Worm (Caenorhabditis elegans) whole organism, L4 larva: ENCODE data around the gene T10B9.14.
A peak's percentile ranks its signal among the peaks of the same experiment; 100 is the strongest.

Experiments used
- F26F4.8 ChIP-seq: fragments of 200-800 bp; sonication (Bioruptor generic); conservative IDR thresholded peaks from 2 replicates; pipeline ENCODE4 v1.3.6; 2022; ENCODE audit warnings: missing genetic modification characterization, missing compliant biosample characterization
- F44E2.7 ChIP-seq: fragments of 200-800 bp; sonication (Bioruptor generic); IDR thresholded peaks from 2 replicates; pipeline ENCODE4 v2.1.2; 2022; ENCODE audit warnings: missing genetic modification characterization, missing compliant biosample characterization
- aly-2 ChIP-seq: sonication (generic microtip); optimal IDR thresholded peaks from 2 replicates; lab custom pipeline; 2018; ENCODE audit warnings: missing biosample characterization, missing genetic modification characterization
- ama-1 ChIP-seq: fragments of 150-350 bp; optimal IDR thresholded peaks from 2 replicates; lab custom pipeline; 2014; ENCODE audit warnings: inconsistent platforms, mixed read lengths
- ces-1 ChIP-seq: fragments of 150-350 bp; sonication (generic microtip); optimal IDR thresholded peaks from 4 replicates; lab custom pipeline; 2014; ENCODE audit warnings: missing biosample characterization, missing genetic modification reagents, missing genetic modification characterization
- daf-19 ChIP-seq: fragments of 200-800 bp; sonication (Bioruptor generic); conservative IDR thresholded peaks from 2 replicates; pipeline ENCODE4 v1.3.6; 2022; ENCODE audit warnings: missing genetic modification characterization, missing compliant biosample characterization
- hlh-11 ChIP-seq: fragments of 200-800 bp; sonication (Bioruptor generic); optimal IDR thresholded peaks from 2 replicates; lab custom pipeline; 2018; ENCODE audit warnings: mild to moderate bottlenecking, missing genetic modification characterization, missing compliant biosample characterization
- hlh-30 ChIP-seq: sonication (generic microtip); optimal IDR thresholded peaks from 2 replicates; lab custom pipeline; 2017; ENCODE audit warnings: antibody characterized with exemption, mild to moderate bottlenecking, missing genetic modification characterization, missing compliant biosample characterization; ENCODE audit not compliant: insufficient read depth
- lin-13 ChIP-seq: fragments of 150-350 bp; optimal IDR thresholded peaks from 2 replicates; lab custom pipeline; 2014; ENCODE audit warnings: missing biosample characterization, missing genetic modification reagents, missing genetic modification characterization
- lin-39 ChIP-seq: fragments of 150-350 bp; optimal IDR thresholded peaks from 2 replicates; lab custom pipeline; 2014; ENCODE audit warnings: missing biosample characterization, missing genetic modification reagents, missing genetic modification characterization
- nhr-11 ChIP-seq: fragments of 150-350 bp; optimal IDR thresholded peaks from 2 replicates; lab custom pipeline; 2014; ENCODE audit warnings: missing biosample characterization, missing genetic modification characterization
- nhr-6 ChIP-seq: fragments of 150-350 bp; optimal IDR thresholded peaks from 2 replicates; lab custom pipeline; 2014; ENCODE audit warnings: missing biosample characterization, missing genetic modification characterization
- nhr-76 ChIP-seq: fragments of 150-350 bp; optimal IDR thresholded peaks from 2 replicates; lab custom pipeline; 2014; ENCODE audit warnings: missing biosample characterization, missing genetic modification characterization
- unc-62 ChIP-seq, 3 experiments: fragments of 150-350 bp in 1 of 3; sonication (generic microtip); optimal IDR thresholded peaks in 2 of 3; peaks in 1 of 3; 1 replicate in 1 of 3; 2 replicates in 2 of 3; lab custom pipeline; 2014 to 2017; ENCODE audit warnings: missing biosample characterization in 3 of 3, missing genetic modification characterization in 3 of 3, missing genetic modification reagents in 3 of 3, missing genotype in 1 of 3

DNA sequence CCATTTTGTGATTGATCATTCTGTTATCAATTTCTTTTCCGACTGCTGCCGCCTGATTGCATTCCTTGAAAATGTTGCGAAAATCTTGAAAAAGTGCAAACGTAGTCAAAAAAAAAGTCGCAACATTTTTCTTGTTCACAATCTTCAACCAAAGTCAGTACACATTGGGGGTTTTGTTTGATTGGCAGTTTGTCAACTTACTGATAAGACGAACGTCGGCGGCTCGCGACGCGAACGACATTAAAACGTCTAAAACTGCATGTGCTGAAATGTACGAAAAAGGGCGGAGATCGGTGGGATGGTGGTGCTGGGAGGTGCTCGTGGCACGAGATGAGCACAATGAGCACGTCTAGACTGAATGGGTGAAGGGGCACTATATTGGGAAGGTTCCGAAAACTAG is 43.4 kb downstream of the T10B9.14 start:
- no peak for TF ChIP-seq F44E2.7 (GFP tag; lab: Robert Waterston, UW)
- no peak for TF ChIP-seq F26F4.8 (GFP tag; lab: Robert Waterston, UW)
- TF ChIP-seq lin-39 (tag; lab: Kevin White, UChicago) = no peak
- TF ChIP-seq daf-19 (GFP tag; lab: Robert Waterston, UW) = no peak
- TF ChIP-seq aly-2 (tag; lab: Kevin White, UChicago) = no peak
- no peak for TF ChIP-seq unc-62 (GFP tag; optimal IDR thresholded peaks at IDR 0.05 in 1 of 2; lab: Kevin White, UChicago)
- no peak for TF ChIP-seq unc-62 (tag; optimal IDR thresholded peaks at IDR 0.05; lab: Kevin White, UChicago)
- TF ChIP-seq nhr-11 (tag; lab: Kevin White, UChicago) = no peak
- TF ChIP-seq nhr-6 (tag; lab: Kevin White, UChicago) = peak; percentile 25
- no peak for TF ChIP-seq ces-1 (GFP tag; lab: Kevin White, UChicago)
- TF ChIP-seq hlh-30 (tag; lab: Kevin White, UChicago) = peak; percentile 73
- no peak for TF ChIP-seq nhr-76
- TF ChIP-seq ama-1 (lab: Kevin White, UChicago) = peak; percentile 65
- peak; percentile 90 for TF ChIP-seq hlh-11 (tag; lab: Kevin White, UChicago)
- TF ChIP-seq lin-13 (GFP tag; lab: Kevin White, UChicago) = no peak
